Fruit fly (Drosophila melanogaster): ENCODE data around the gene CG42526.

The CG42526 gene

DNA sequence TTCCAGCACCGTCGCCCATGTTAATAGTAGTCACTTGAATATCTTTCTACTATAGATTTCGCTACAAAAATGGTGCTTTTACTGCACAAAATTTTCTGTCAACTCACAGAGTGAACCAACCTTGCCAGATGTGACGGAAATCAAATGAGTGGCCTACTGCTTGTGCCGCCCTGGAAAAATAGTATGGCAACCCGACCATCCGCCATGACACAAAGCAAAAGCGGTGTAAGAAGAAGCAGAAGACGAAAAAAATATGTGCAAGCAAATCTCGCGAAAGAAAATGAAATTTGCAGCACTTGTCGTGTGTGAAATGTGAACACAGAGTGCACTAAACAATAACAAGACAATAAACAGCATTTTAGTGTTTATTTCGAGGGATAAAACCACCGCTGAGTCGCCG, 41.6 kb upstream of the CG42526 start, which contains the start of the genes Uch-L5 and Jarid2 (continued):
- TF ChIP-seq CG3163 (GFP tag; optimal IDR thresholded peaks at IDR 0.05) (peak; percentile 40), disco-r (GFP tag; optimal IDR thresholded peaks at IDR 0.05) (peak; percentile 62), Fer3 (tag; optimal IDR thresholded peaks at IDR 0.05) (no peak), Fer2 (tag; optimal IDR thresholded peaks at IDR 0.05) (no peak), Hr39 (optimal IDR thresholded peaks at IDR 0.05) (no peak), vfl (GFP tag; optimal IDR thresholded peaks at IDR 0.05) (peak; percentile 63), shn (GFP tag; optimal IDR thresholded peaks at IDR 0.05) (peak; percentile 46), CG1603 (tag; optimal IDR thresholded peaks at IDR 0.05) (peak; percentile 91), Fer1 (GFP tag; optimal IDR thresholded peaks at IDR 0.05) (peak; percentile 44), bab2 (GFP tag; optimal IDR thresholded peaks at IDR 0.05) (peak; percentile 15), bcd (GFP tag; optimal IDR thresholded peaks at IDR 0.05) (peak; percentile 52), HmgD (GFP tag; optimal IDR thresholded peaks at IDR 0.05) (peak; percentile 80), zen (tag; optimal IDR thresholded peaks at IDR 0.05) (peak; percentile 38), ranshi (GFP tag; IDR thresholded peaks at IDR 0.05) (peak; percentile 37; the same call in 1 of the 2 replicates), tin (GFP tag; optimal IDR thresholded peaks at IDR 0.05) (peak; percentile 42), CG31388 (GFP tag; optimal IDR thresholded peaks at IDR 0.05) (no peak), chn (GFP tag; optimal IDR thresholded peaks at IDR 0.05) (peak; percentile 65), CG6175 (GFP tag; IDR thresholded peaks at IDR 0.05) (no peak), ssp (GFP tag; IDR thresholded peaks at IDR 0.05) (no peak), pzg (GFP tag; optimal IDR thresholded peaks at IDR 0.05) (peak; percentile 95), dysf (GFP tag; IDR thresholded peaks at IDR 0.05) (peak; percentile 41; the same call in 2 of the 3 replicates), CG17359 (tag; optimal IDR thresholded peaks at IDR 0.05) (peak; percentile 11), CG3726 (GFP tag; IDR thresholded peaks at IDR 0.05) (no peak), CG12942 (GFP tag; optimal IDR thresholded peaks at IDR 0.05) (peak; percentile 43), CG31365 (tag; optimal IDR thresholded peaks at IDR 0.05) (peak; percentile 11), eyg (GFP tag; optimal IDR thresholded peaks at IDR 0.05) (peak; percentile 5), CG7271 (tag; optimal IDR thresholded peaks at IDR 0.05) (peak; percentile 48), CG13287 (GFP tag; IDR thresholded peaks at IDR 0.05; ENCODE audit: partially characterized antibody) (peak; percentile 33; the same call in 1 of the 2 replicates), B-H2 (GFP tag; optimal IDR thresholded peaks at IDR 0.05) (peak; percentile 38), CG31441 (GFP tag; IDR thresholded peaks at IDR 0.05) (no peak), ap (GFP tag; IDR thresholded peaks at IDR 0.05) (no peak), CG2120 (GFP tag; optimal IDR thresholded peaks at IDR 0.05) (peak; percentile 58), CG8478 (optimal IDR thresholded peaks at IDR 0.05) (no peak), Opbp (GFP tag; IDR thresholded peaks at IDR 0.05; ENCODE audit: partially characterized antibody) (peak; percentile 69), ind (GFP tag; optimal IDR thresholded peaks at IDR 0.05) (peak; percentile 63), Myb (GFP tag; optimal IDR thresholded peaks at IDR 0.05) (peak; percentile 63), CG14710 (tag; optimal IDR thresholded peaks at IDR 0.05) (peak; percentile 68), Meics (GFP tag; optimal IDR thresholded peaks at IDR 0.05) (peak; percentile 57), mam (GFP tag; optimal IDR thresholded peaks at IDR 0.05) (peak; percentile 76), CG18011 (GFP tag; optimal IDR thresholded peaks at IDR 0.05) (peak; percentile 46), HLH4C (GFP tag; IDR thresholded peaks at IDR 0.05; ENCODE audit: partially characterized antibody) (no peak), eve (GFP tag; optimal IDR thresholded peaks at IDR 0.05) (no peak), CG4424 (GFP tag; optimal IDR thresholded peaks at IDR 0.05) (peak; percentile 28), CG32772 (GFP tag; IDR thresholded peaks at IDR 0.05) (peak; percentile 31; the same call in 1 of the 2 replicates), gfzf (GFP tag; optimal IDR thresholded peaks at IDR 0.05) (peak; percentile 42), ci (GFP tag; IDR thresholded peaks at IDR 0.05) (peak; percentile 79; the same call in 2 of the 3 replicates), CG17328 (GFP tag; IDR thresholded peaks at IDR 0.05) (no peak), twi (tag; optimal IDR thresholded peaks at IDR 0.05) (peak; percentile 25), fd102C (GFP tag; optimal IDR thresholded peaks at IDR 0.05) (no peak), CG9797 (GFP tag; optimal IDR thresholded peaks at IDR 0.05) (peak; percentile 60), Ssrp (tag; optimal IDR thresholded peaks at IDR 0.05) (no peak)
